Worm (Caenorhabditis elegans) whole organism, L3 larva: Measurements from ENCODE around the gene eak-4.

Source experiments
- egl-27 ChIP-seq: sonication (generic microtip); optimal IDR thresholded peaks from 4 replicates; lab custom pipeline; 2017; ENCODE audit warnings: missing biosample characterization, missing genetic modification reagents, missing genetic modification characterization
- elt-2 ChIP-seq: sonication (generic microtip); optimal IDR thresholded peaks from 2 replicates; lab custom pipeline; 2016; ENCODE audit warnings: missing genetic modification reagents, mild to moderate bottlenecking, missing genetic modification characterization, missing compliant biosample characterization
- snpc-4 ChIP-seq: fragments of 150-350 bp; optimal IDR thresholded peaks from 2 replicates; lab custom pipeline; 2014; ENCODE audit warnings: missing biosample characterization, missing genetic modification characterization
- ztf-11 ChIP-seq: fragments of 150-350 bp; optimal IDR thresholded peaks from 2 replicates; lab custom pipeline; 2014; ENCODE audit warnings: missing biosample characterization, missing genetic modification characterization

- no peak for TF ChIP-seq snpc-4 (tag; lab: Kevin White, UChicago)
- TF ChIP-seq egl-27 (tag; lab: Kevin White, UChicago) = no peak
- no peak for TF ChIP-seq ztf-11 (tag; lab: Kevin White, UChicago)
- TF ChIP-seq elt-2 (tag; lab: Kevin White, UChicago) = no peak
Observed at ce11 chrIV:12571047-12571446, 45.7 kb upstream of the eak-4 start, which contains the start of gene K08E7.4.
